Worm (Caenorhabditis elegans) whole organism, early embryonic: ENCODE results near the gene ZC239.4.
"Not testable (repeated sequence)": the region's sequence is repeated elsewhere in the genome, so short reads cannot be mapped to it uniquely, and the experiment has no call there.

Experiments used
- B0310.2 ChIP-seq: sonication (generic microtip); optimal IDR thresholded peaks from 2 replicates; lab custom pipeline; 2016; ENCODE audit warnings: mild to moderate bottlenecking, missing genetic modification characterization, missing compliant biosample characterization
- F13C5.2 ChIP-seq: sonication (generic microtip); optimal IDR thresholded peaks from 2 replicates; lab custom pipeline; 2017; ENCODE audit warnings: mild to moderate bottlenecking, missing genetic modification characterization, inconsistent platforms, missing compliant biosample characterization
- aly-1 ChIP-seq: sonication (generic microtip); optimal IDR thresholded peaks from 2 replicates; lab custom pipeline; 2016; ENCODE audit warnings: missing genetic modification characterization, missing compliant biosample characterization
- ama-1 ChIP-seq: fragments of 150-350 bp; optimal IDR thresholded peaks from 2 replicates; lab custom pipeline; 2014
- ceh-13 ChIP-seq: fragments of 200-800 bp; sonication (Bioruptor generic); optimal IDR thresholded peaks from 2 replicates; lab custom pipeline; 2018; ENCODE audit warnings: mild to moderate bottlenecking, missing genetic modification characterization, missing compliant biosample characterization
- ceh-36 ChIP-seq: sonication (generic microtip); optimal IDR thresholded peaks from 2 replicates; lab custom pipeline; 2016; ENCODE audit warnings: missing genetic modification characterization, inconsistent platforms, missing compliant biosample characterization
- ets-7 ChIP-seq: sonication (generic microtip); optimal IDR thresholded peaks from 2 replicates; lab custom pipeline; 2016; ENCODE audit warnings: missing genotype, missing genetic modification characterization, missing compliant biosample characterization
- flt-1 ChIP-seq: fragments of 200-800 bp; sonication (Bioruptor generic); IDR thresholded peaks from 2 replicates; pipeline ENCODE4 v1.3.6; 2022; ENCODE audit warnings: missing genetic modification characterization, missing compliant biosample characterization
- hmbx-1 ChIP-seq: sonication (generic microtip); optimal IDR thresholded peaks from 2 replicates; lab custom pipeline; 2016; ENCODE audit warnings: mild to moderate bottlenecking, missing genetic modification characterization, missing compliant biosample characterization
- hmg-4 ChIP-seq: fragments of 200-800 bp; sonication (Bioruptor generic); optimal IDR thresholded peaks from 2 replicates; lab custom pipeline; 2018; ENCODE audit warnings: mild to moderate bottlenecking, missing genetic modification characterization, missing compliant biosample characterization
- hnd-1 ChIP-seq: sonication (generic microtip); optimal IDR thresholded peaks from 2 replicates; lab custom pipeline; 2016; ENCODE audit warnings: missing genetic modification characterization, missing compliant biosample characterization
- pes-1 ChIP-seq: fragments of 200-800 bp; sonication (Bioruptor generic); IDR thresholded peaks from 2 replicates; pipeline ENCODE4 v1.3.6; 2022; ENCODE audit warnings: missing genetic modification reagents, missing genetic modification characterization, missing compliant biosample characterization
- scrt-1 ChIP-seq: fragments of 200-800 bp; sonication (Bioruptor generic); IDR thresholded peaks from 2 replicates; pipeline ENCODE4 v1.3.6; 2022; ENCODE audit warnings: missing genetic modification characterization, missing compliant biosample characterization
- sea-1 ChIP-seq: fragments of 200-800 bp; sonication (Bioruptor generic); conservative IDR thresholded peaks from 2 replicates; pipeline ENCODE4 v1.3.6; 2022; ENCODE audit warnings: missing genetic modification characterization, missing compliant biosample characterization
- tbx-11 ChIP-seq: fragments of 200-800 bp; sonication (Bioruptor generic); IDR thresholded peaks from 2 replicates; pipeline ENCODE4 v1.3.6; 2022; ENCODE audit warnings: missing genetic modification characterization, missing compliant biosample characterization
- tbx-37 ChIP-seq: fragments of 200-800 bp; sonication (Bioruptor generic); conservative IDR thresholded peaks from 2 replicates; pipeline ENCODE4 v1.3.6; 2022; ENCODE audit warnings: missing genetic modification reagents, missing genetic modification characterization, missing compliant biosample characterization
- tra-4 ChIP-seq: sonication (generic microtip); optimal IDR thresholded peaks from 2 replicates; lab custom pipeline; 2017; ENCODE audit warnings: missing genetic modification characterization, missing compliant biosample characterization

The ZC239.4 gene

ce11 chrII:3191544-3191943, 22.5 kb upstream of the ZC239.4 start, which contains the start of gene Y27F2A.9:
Y27F2A.9 (minus strand) TSS chrII:3191644.
- not testable (repeated sequence) for TF ChIP-seq ceh-13; tbx-37 (GFP tag; lab: Robert Waterston, UW); ceh-36 (tag; lab: Kevin White, UChicago)

- TF ChIP-seq tbx-37 (GFP tag; lab: Robert Waterston, UW) (no peak), sea-1 (GFP tag; lab: Robert Waterston, UW) (no peak), pes-1 (GFP tag; lab: Robert Waterston, UW) (no peak), aly-1 (tag; lab: Kevin White, UChicago) (no peak), ceh-13 (no peak), F13C5.2 (no peak), ama-1 (lab: Kevin White, UChicago) (no peak), ets-7 (tag; lab: Kevin White, UChicago) (no peak), flt-1 (no peak), hnd-1 (tag; lab: Kevin White, UChicago) (no peak), scrt-1 (GFP tag; lab: Robert Waterston, UW) (no peak), tra-4 (tag; lab: Kevin White, UChicago) (no peak), hmbx-1 (no peak), B0310.2 (tag; lab: Kevin White, UChicago) (no peak), ceh-36 (tag; lab: Kevin White, UChicago) (no peak), tbx-11 (GFP tag; lab: Robert Waterston, UW) (no peak), hmg-4 (no peak)
Observed at ce11 chrII:3195739-3196138, 18.3 kb upstream of the ZC239.4 start.

- TF ChIP-seq B0310.2 (tag; lab: Kevin White, UChicago): no peak
- no peak for TF ChIP-seq tbx-37 (GFP tag; lab: Robert Waterston, UW)
- no peak for TF ChIP-seq tra-4 (tag; lab: Kevin White, UChicago)
- no peak for TF ChIP-seq ets-7 (tag; lab: Kevin White, UChicago)
- no peak for TF ChIP-seq ceh-36 (tag; lab: Kevin White, UChicago)
- no peak for TF ChIP-seq hmg-4
- no peak for TF ChIP-seq ama-1 (lab: Kevin White, UChicago)
- no peak for TF ChIP-seq scrt-1 (GFP tag; lab: Robert Waterston, UW)
- no peak for TF ChIP-seq pes-1 (GFP tag; lab: Robert Waterston, UW)
- no peak for TF ChIP-seq ceh-13
- TF ChIP-seq aly-1 (tag; lab: Kevin White, UChicago): no peak
- no peak for TF ChIP-seq hmbx-1
- TF ChIP-seq sea-1 (GFP tag; lab: Robert Waterston, UW): no peak
- TF ChIP-seq hnd-1 (tag; lab: Kevin White, UChicago): no peak
- TF ChIP-seq F13C5.2: no peak
Observed at ce11 chrII:3196966-3197365, 17.0 kb upstream of the ZC239.4 start, which contains the start of gene gcy-15. gcy-15 (minus strand) TSS chrII:3197066.

- no peak for TF ChIP-seq sea-1 (GFP tag; lab: Robert Waterston, UW)
- no peak for TF ChIP-seq tra-4 (tag; lab: Kevin White, UChicago)
- TF ChIP-seq scrt-1 (GFP tag; lab: Robert Waterston, UW): no peak
- TF ChIP-seq hmg-4: no peak
- no peak for TF ChIP-seq pes-1 (GFP tag; lab: Robert Waterston, UW)
- TF ChIP-seq ama-1 (lab: Kevin White, UChicago): no peak
- no peak for TF ChIP-seq ets-7 (tag; lab: Kevin White, UChicago)
- TF ChIP-seq flt-1: no peak
- TF ChIP-seq F13C5.2: no peak
- TF ChIP-seq aly-1 (tag; lab: Kevin White, UChicago): no peak
- no peak for TF ChIP-seq tbx-37 (GFP tag; lab: Robert Waterston, UW)
- TF ChIP-seq tbx-11 (GFP tag; lab: Robert Waterston, UW): no peak
Observed at ce11 chrII:3198998-3199397, 15.0 kb upstream of the ZC239.4 start, which contains the start of gene sri-51. sri-51 (minus strand) TSS chrII:3199098.

ce11 chrII:3201242-3201641, 12.8 kb upstream of the ZC239.4 start, which contains the start of gene sri-48:
sri-48 (minus strand) TSS chrII:3201342.
- not testable (repeated sequence) for TF ChIP-seq tra-4 (tag; lab: Kevin White, UChicago); scrt-1 (GFP tag; lab: Robert Waterston, UW); hmg-4

DNA sequence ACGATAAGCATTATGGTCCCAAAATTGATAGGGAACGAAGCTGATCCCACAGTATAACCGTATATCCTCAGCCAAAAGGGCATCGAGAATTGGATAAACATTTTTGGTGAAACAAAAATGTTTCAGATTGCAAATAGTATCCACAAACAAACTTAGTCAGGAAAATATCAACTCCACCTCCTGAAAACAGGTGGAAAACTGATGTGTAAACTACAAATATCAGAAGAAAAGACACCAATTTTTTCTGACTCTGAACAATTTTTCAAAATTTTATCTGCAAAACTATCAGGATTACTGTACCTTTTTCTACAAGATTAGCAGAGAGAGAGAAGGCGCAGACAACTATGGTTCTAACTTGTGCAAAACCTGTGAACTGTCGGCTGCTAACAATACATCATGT, 11.5 kb upstream of the ZC239.4 start, which contains the start of gene sri-53:
Gene sri-53 (minus strand): TSS at position 101 of the 400 bp plus-strand sequence.
- TF ChIP-seq ceh-13 (no peak), tbx-11 (GFP tag; lab: Robert Waterston, UW) (no peak), flt-1 (no peak), pes-1 (GFP tag; lab: Robert Waterston, UW) (no peak), ama-1 (lab: Kevin White, UChicago) (no peak), hmbx-1 (no peak), sea-1 (GFP tag; lab: Robert Waterston, UW) (no peak), tra-4 (tag; lab: Kevin White, UChicago) (no peak), F13C5.2 (no peak), scrt-1 (GFP tag; lab: Robert Waterston, UW) (no peak), hnd-1 (tag; lab: Kevin White, UChicago) (no peak), aly-1 (tag; lab: Kevin White, UChicago) (no peak), B0310.2 (tag; lab: Kevin White, UChicago) (no peak), tbx-37 (GFP tag; lab: Robert Waterston, UW) (no peak)

DNA sequence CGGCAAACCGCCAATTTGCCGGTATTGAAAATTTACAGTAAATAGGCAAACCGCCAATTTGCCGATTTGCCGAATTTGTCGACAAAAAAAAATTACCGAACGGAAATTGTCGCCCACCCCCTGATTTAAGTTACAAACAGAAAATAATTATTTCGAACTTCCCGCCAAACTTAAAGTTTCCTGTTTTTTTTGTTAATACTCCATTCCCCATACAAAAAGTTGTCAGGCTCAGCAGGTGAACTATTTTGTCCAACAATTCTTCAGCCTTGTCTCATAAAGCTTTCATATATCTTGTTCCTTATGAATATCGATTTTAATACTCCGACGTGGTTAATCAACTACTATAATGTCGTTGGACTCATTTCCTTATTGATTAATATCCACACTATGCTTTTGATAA, 10.6 kb upstream of the ZC239.4 start, which contains the start of gene sri-50:
Gene sri-50 (plus strand): TSS at position 301 of the 400 bp plus-strand sequence.
- TF ChIP-seq ets-7 (tag; lab: Kevin White, UChicago): no peak
- TF ChIP-seq tra-4 (tag; lab: Kevin White, UChicago): no peak
- no peak for TF ChIP-seq scrt-1 (GFP tag; lab: Robert Waterston, UW)
- no peak for TF ChIP-seq hmg-4
- no peak for TF ChIP-seq F13C5.2
